Worm (Caenorhabditis elegans) whole organism, late embryonic: ENCODE data around the gene anmt-3.

ENCODE experiments used
- T23F11.4 ChIP-seq: fragments of 200-800 bp; sonication (Bioruptor generic); optimal IDR thresholded peaks from 2 replicates; lab custom pipeline; 2018; ENCODE audit warnings: mild to moderate bottlenecking, missing genetic modification characterization, missing compliant biosample characterization
- ahr-1 ChIP-seq: sonication (generic microtip); optimal IDR thresholded peaks from 2 replicates; lab custom pipeline; 2016; ENCODE audit warnings: missing genetic modification characterization, missing compliant biosample characterization
- ets-4 ChIP-seq: sonication (generic microtip); optimal IDR thresholded peaks from 2 replicates; lab custom pipeline; 2016; ENCODE audit warnings: missing genetic modification characterization, missing compliant biosample characterization
- fkh-6 ChIP-seq: sonication (generic microtip); optimal IDR thresholded peaks from 2 replicates; lab custom pipeline; 2016; ENCODE audit warnings: missing genetic modification characterization, missing compliant biosample characterization
- sdc-2 ChIP-seq: sonication (generic microtip); optimal IDR thresholded peaks from 2 replicates; lab custom pipeline; 2016; ENCODE audit warnings: missing genotype, missing genetic modification characterization, missing compliant biosample characterization
- sox-2 ChIP-seq: fragments of 200-800 bp; sonication (Bioruptor generic); IDR thresholded peaks from 2 replicates; pipeline ENCODE4 v1.3.6; 2022; ENCODE audit warnings: missing genetic modification reagents, missing genetic modification characterization, missing compliant biosample characterization
- unc-42 ChIP-seq: sonication (generic microtip); optimal IDR thresholded peaks from 2 replicates; lab custom pipeline; 2016; ENCODE audit warnings: missing genotype, missing genetic modification characterization, missing compliant biosample characterization
- unc-86 ChIP-seq: sonication (generic microtip); optimal IDR thresholded peaks from 2 replicates; lab custom pipeline; 2016; ENCODE audit warnings: missing genetic modification characterization, missing compliant biosample characterization

DNA sequence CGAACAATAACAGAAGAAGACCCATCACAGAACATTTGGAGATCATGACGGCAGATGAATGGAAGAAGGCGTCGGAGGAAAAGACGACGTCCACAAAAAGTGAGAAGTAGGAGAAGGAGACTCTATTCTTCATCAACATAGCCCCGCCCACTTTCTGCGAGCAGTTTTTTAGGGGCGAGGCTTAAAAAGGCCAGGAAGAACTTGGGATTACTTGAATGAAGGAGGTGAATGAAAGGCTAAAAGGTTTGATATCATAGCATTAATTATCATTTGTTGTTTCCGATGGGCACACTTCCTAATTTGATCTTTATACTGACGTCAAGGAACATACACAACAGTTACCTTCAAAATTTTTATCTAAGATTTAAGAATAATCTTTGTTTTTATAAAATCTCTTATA, 9.3 kb downstream of the anmt-3 start, which contains the start of gene nlp-58:
- TF ChIP-seq sdc-2 (tag; lab: Kevin White, UChicago): no peak
- no peak for TF ChIP-seq ets-4 (tag; lab: Kevin White, UChicago)
- no peak for TF ChIP-seq T23F11.4 (GFP tag; lab: Kevin White, UChicago)
- no peak for TF ChIP-seq unc-42 (tag; lab: Kevin White, UChicago)
- TF ChIP-seq fkh-6 (tag; lab: Kevin White, UChicago): no peak
- no peak for TF ChIP-seq sox-2
- no peak for TF ChIP-seq unc-86
- TF ChIP-seq ahr-1: no peak
